Worm (Caenorhabditis elegans) whole organism, dauer: ENCODE data around the gene C05B5.12.

Experiments
- unc-62 ChIP-seq: sonication (generic microtip); optimal IDR thresholded peaks from 2 replicates; lab custom pipeline; 2017; ENCODE audit warnings: missing biosample characterization, missing genetic modification reagents, missing genetic modification characterization

The C05B5.12 gene

DNA sequence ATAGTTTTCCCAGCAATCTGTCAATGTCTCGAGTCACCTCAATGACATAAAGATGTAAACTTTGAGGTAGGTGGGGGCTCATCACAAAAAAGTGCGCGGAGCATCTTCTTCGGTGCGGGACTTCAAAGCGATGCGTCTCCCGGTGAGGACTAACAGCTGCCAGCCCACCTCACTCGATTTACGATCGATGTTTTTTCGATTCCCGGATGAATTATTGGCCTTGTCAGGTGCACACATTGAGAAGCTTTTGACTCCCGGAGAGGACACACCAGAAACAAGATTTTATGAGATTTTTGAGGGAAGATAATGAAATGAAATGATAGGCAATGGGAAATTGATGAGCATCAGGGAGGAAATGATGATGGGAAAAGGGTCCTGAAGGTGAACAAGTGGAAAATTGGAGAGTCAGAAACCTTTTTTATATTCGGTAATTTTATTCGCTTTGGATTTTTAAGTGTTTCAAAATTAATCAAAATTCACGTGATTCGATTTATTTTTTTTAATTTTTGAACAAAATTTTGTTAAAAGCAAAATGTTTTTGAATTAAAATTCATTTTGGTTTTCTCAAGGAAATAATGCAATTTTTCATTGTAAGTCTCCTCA lies at the start of gene C05B5.12:
Gene C05B5.12 (plus strand): TSS at position 553 of the 603 bp plus-strand sequence.
- no peak for TF ChIP-seq unc-62 (GFP tag; lab: Kevin White, UChicago)

DNA sequence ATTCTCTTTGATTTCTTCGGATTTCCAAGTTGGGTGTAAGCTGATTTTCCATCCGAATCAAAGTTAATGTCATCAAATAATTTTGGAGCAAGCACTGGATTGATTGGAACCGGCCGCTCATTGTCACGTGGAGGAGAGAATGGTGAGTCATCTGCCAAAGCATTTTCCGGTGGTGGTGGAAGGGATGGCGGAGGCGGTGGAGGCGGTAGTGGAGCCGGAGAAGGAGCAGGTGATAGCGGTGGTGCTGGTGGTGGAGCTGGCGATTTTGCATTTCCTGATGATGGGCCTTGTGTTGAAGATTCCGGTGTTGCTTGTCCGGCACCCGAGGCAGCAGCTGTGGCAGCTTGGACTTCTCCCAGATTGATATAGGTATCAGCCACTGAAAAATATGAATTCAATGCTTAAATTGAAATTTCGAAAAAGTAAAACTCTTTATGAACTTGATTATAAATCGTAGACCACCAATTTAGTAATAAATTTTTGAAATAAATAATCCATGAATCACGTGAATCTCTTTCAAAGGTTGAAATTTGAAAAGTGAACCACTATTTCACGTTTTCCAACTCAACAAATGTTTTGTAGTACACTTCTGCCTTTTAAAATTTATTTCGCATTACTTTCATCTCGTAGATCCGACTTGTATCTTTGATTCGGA lies 46.0 kb upstream of the C05B5.12 start, which contains the start of the genes K03H1.9 and K03H1.12:
Gene K03H1.9 (minus strand): TSS at position 471 of the 655 bp plus-strand sequence.
Gene K03H1.12 (plus strand): TSS at position 605 of the 655 bp plus-strand sequence.
- no peak for TF ChIP-seq unc-62 (GFP tag; lab: Kevin White, UChicago)

DNA sequence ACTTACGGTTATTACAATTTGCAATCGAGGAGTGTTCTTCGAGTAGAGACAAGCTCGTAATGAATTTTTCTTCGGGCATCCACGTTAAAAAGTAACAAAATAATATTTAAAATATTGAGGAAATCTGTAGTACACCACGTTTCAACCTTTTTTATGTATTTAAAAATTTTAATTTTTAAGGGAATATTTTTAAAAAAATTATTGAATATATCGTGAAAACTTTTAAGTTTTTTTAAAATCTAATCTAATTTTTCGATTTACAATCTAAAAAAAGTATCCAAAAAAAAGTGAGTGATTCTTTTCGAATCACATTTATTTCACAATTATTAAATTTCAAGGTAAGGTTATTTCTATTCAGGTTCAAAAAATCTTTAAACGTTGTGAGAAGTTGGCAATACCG lies 42.5 kb upstream of the C05B5.12 start, which contains the start of gene gln-2:
Gene gln-2 (minus strand): TSS at position 101 of the 400 bp plus-strand sequence.
- TF ChIP-seq unc-62 (GFP tag; lab: Kevin White, UChicago) = no peak

DNA sequence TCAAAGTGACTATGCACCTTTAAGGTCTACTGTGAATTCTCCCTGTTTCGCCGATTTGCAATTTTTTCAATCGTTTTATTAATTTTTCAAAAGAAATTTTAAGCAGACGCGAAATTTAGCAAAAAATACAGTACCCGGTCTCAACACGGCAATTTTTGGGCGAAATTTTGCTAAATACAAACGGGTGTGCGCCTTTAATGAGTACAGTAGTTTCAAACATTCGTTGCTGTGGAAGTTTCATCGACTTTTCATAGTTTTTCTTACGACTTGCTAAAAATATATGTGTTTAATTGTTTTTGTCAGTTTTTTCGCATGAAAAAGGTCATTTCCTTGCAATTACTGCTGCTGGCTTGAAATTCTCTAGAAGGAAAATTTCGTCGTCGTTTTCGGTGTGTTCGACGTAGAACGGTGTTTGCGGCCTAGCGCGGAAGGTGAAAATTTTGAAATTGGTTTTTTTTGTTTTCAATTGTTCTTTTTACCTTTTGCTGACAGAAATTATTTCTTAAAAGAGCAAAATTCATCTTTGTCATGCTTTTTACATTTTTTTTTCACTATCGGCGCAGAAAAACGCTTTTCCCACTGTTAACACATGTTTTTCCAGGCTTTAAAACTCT lies 40.3 kb upstream of the C05B5.12 start, which contains the start of gene K03H1.7:
Gene K03H1.7 (plus strand): TSS at position 600 of the 614 bp plus-strand sequence.
- TF ChIP-seq unc-62 (GFP tag; lab: Kevin White, UChicago) = no peak

DNA sequence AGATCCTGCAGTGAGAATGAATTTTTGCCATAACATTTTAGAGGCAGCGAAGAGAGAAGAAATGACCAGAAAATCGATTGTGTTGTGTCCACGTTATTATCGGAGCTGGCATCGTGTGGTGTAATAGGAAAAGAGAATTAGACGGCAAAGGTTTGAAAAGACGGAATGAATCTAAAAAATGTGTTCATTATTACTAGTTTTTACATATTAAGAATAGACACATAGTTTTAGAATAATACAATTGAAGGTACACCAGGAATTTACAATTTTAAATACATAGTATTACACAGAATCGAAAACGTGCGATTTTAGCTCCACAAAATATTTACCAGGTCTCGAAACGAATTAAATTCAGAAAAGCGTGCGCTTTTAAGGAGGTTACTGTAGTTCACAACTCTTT lies 36.9 kb upstream of the C05B5.12 start, which contains the start of gene K03H1.13:
Gene K03H1.13 (minus strand): TSS at position 101 of the 400 bp plus-strand sequence.
- no peak for TF ChIP-seq unc-62 (GFP tag; lab: Kevin White, UChicago)

DNA sequence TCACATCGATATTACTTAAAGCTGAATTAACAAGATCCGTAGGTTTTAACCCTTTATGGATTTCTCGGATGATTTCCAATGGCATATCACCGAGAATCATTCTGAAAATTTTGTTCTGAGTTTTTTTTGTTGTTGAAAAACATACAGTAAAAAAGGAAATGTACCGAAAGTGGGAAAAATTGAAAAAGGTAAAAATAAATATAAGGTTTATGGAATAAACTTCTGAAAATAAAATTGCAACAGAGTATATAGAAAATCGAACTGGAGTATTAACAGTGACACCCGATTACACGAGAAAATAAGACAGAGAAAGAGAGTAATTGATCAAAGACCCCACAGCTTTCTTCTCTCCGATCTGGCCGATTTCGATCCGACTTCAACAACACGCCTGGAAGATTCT lies 35.3 kb upstream of the C05B5.12 start, which contains the start of gene K03H1.11:
Gene K03H1.11 (minus strand): TSS at position 101 of the 400 bp plus-strand sequence.
- no peak for TF ChIP-seq unc-62 (GFP tag; lab: Kevin White, UChicago)

DNA sequence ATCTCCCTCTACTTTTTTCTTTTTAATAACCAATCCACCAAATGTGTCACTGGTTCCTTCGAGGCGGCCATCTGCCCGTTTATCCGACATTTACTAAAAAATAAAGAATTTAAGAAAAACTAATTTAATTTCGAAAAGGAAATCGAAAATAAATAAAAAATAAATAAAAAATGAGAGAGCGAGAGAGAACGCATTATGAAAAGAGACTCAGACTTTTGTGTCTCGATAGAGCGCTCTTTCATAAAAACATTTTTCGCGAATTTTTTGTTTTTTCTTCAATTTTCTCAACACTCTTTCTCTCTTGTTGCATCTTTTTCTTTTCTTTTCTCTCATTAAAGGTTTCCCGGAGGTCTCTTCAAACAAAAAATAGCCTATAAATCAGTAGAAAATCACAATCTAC lies 31.1 kb upstream of the C05B5.12 start, which contains the start of gene mog-1:
Gene mog-1 (minus strand): TSS at position 93 of the 400 bp plus-strand sequence.
- no peak for TF ChIP-seq unc-62 (GFP tag; lab: Kevin White, UChicago)

DNA sequence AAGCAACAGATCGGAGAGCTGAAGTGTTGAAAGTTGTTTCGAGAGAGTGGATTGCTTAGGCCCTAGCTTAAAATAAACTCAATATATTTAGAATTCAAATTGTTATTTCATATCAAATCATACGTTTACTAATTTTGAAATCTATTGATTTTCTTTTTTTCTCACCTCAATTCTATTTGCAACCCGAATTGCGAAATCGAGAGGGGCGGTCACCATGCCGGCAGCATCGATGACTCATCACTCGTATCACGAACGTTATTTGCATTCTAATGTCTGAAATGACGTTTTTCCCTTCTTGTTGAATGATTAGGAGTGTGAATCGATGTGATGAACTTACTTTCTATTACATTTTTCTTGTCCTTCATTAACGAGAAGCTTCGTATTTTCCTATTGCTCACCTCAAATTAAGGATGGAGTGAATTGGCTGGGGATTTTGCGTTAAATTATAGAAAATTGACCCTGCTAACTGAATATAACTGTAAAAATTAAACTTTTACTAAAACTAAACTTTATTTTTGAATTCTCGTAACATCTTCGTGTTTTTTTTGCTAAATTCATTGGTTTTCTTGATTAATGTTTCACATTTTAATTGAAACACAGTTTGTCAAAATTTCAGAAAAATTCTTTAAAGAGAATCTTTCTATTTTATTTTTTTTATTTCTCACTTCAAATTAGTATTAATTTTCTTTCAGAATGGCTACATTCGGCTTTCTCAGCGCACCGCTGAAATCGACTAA lies 30.3 kb upstream of the C05B5.12 start, which contains the start of gene alx-1:
Gene alx-1 (plus strand): TSS at position 687 of the 737 bp plus-strand sequence.
- no peak for TF ChIP-seq unc-62 (GFP tag; lab: Kevin White, UChicago)

DNA sequence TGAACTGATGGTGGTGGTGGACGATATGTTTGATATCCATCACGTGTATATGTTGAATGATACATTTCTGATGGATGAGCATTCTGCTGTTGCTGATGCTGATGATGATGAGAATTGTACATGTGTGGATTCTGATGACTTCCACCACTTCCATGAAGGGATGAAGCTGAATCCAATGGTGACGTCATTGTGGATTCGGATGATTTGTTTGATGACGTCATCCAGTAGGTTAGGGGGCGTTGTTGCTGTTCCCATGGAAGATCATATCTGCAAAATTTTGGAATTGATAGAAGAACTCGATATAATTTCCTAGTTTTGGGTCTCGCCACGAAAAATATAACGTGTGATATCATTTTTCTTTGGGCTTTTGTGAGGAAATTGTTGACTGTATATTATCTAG lies 23.7 kb upstream of the C05B5.12 start:
- no peak for TF ChIP-seq unc-62 (GFP tag; lab: Kevin White, UChicago)

DNA sequence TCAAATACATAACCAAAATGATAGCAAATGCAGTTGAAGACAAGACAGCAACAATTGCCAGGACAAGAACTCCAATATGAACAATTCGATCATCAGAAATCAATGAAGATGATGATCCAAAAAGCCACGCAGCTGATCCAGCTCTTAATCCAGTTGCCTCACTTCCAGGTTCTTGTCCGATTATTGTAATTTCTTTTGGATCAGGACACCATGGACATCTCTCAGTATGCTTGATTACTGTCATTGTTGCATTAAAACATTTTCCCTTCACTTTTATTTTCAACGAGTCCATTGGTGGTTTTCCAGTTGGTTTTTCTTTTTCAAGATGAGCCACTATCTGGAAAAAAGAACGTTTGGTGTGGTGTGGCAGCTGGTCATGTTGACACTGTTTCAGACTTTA lies 22.8 kb upstream of the C05B5.12 start:
- TF ChIP-seq unc-62 (GFP tag; lab: Kevin White, UChicago) = no peak

DNA sequence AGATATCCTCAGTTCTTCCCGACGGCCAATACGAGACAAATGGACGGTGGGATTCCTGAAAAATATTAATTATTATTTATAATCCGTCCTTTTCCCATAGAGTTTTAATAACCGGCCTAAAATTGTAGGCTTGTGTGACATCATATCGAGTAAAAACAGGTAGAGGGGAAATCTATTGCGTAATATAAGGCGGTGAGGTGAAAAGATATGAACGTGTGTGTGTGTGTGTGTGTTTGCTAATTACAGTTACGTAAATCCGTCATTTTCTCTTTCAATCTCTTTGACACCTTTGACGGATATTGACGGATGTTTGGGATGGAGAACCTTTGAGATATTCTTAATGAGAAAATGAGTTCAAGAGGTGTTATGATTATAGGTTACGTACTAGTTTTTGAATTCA lies 21.7 kb upstream of the C05B5.12 start:
- TF ChIP-seq unc-62 (GFP tag; lab: Kevin White, UChicago) = no peak

DNA sequence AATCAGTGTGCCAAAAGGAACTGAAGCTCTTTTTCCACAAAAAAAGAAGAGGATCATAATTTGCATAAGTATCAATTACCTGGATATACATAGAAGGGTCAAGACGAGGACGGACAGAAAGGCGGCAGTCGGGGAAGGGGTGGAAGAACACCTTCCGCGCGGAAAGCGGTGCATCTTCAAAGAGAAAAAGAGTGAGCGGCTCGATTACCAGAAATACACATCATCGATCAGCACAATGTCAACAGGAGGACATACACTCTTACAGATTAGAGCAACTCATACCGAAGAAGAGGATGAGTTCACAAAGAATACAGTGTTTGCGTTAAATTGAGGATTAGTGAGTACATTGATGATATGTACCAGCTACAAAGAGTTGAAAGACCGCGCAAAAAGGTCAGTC lies 17.8 kb upstream of the C05B5.12 start:
- TF ChIP-seq unc-62 (GFP tag; lab: Kevin White, UChicago) = no peak

DNA sequence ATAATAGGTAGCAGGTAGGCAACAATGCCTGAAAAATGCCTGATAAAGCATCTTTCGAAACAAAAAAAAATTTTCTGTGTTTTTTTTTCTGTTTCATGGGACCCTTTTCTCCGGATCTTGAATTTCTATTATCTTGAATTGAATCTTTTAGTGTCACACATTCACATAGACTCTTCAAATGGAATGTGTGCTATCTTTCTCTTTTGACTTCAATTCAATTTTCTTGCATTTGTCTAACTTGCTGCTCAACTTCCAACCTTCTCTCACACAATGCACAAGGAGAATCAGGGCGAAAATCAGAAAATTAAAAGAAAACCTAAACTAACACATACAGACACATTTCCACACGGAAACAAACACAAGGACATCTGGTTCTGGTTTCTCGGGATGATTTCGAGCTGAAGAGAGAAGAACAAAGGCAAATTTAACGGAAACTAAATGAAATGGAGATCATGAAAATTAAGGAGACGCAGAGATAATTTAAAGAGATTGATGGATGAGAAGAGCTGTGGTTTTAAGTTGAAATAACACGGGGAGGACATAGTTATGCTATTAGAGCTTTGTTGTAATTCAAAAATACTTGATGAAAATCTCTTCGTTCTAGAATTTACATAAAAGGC lies 14.9 kb upstream of the C05B5.12 start:
- no peak for TF ChIP-seq unc-62 (GFP tag; lab: Kevin White, UChicago)

DNA sequence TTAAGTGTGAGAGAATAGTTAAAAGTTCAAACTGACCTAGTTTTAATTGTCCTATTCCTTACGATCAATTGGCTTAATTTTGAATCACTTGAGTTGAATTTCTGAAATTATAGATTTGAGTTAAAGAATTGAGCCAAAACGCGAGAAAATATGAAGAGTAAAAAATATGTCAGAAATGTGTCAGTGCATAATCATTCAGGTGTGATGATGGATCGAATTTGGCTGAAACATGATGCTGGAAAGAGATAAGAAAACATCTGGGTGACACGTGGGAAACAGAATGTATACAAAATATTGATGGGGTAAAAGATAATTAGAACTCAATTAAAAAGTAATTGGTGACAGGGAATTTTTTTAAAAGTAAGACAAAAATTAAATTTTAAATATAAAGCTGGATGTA lies 13.4 kb upstream of the C05B5.12 start, which contains the start of gene R10E12.2:
Gene R10E12.2 (minus strand): TSS at position 101 of the 400 bp plus-strand sequence.
- TF ChIP-seq unc-62 (GFP tag; lab: Kevin White, UChicago) = no peak
